Worm (Caenorhabditis elegans) whole organism, L3 larva: ENCODE results near the gene idpp-2.
A peak's percentile ranks its signal among the peaks of the same experiment; 100 is the strongest.

Experiments
- R02D3.7 ChIP-seq: fragments of 150-350 bp; optimal IDR thresholded peaks from 2 replicates; lab custom pipeline; 2014; ENCODE audit warnings: missing biosample characterization, missing genetic modification characterization
- ZK546.5 ChIP-seq: sonication (generic microtip); optimal IDR thresholded peaks from 2 replicates; lab custom pipeline; 2017; ENCODE audit warnings: missing biosample characterization, missing genetic modification characterization
- aly-2 ChIP-seq: fragments of 150-350 bp; optimal IDR thresholded peaks from 2 replicates; lab custom pipeline; 2014; ENCODE audit warnings: missing biosample characterization, missing genetic modification characterization
- ceh-16 ChIP-seq: sonication (generic microtip); optimal IDR thresholded peaks from 2 replicates; lab custom pipeline; 2017; ENCODE audit warnings: missing biosample characterization, missing genetic modification characterization
- ceh-28 ChIP-seq: fragments of 150-350 bp; optimal IDR thresholded peaks from 2 replicates; lab custom pipeline; 2014; ENCODE audit warnings: missing biosample characterization, missing genetic modification reagents, missing genetic modification characterization
- ceh-82 ChIP-seq: fragments of 150-350 bp; optimal IDR thresholded peaks from 2 replicates; lab custom pipeline; 2014; ENCODE audit warnings: missing biosample characterization, missing genetic modification characterization
- ceh-9 ChIP-seq: sonication (generic microtip); optimal IDR thresholded peaks from 2 replicates; lab custom pipeline; 2018; ENCODE audit warnings: missing biosample characterization, missing genetic modification characterization
- daf-12 ChIP-seq: fragments of 150-350 bp; optimal IDR thresholded peaks from 2 replicates; lab custom pipeline; 2014; ENCODE audit warnings: missing biosample characterization, missing genetic modification reagents, missing genetic modification characterization
- egl-27 ChIP-seq: sonication (generic microtip); optimal IDR thresholded peaks from 4 replicates; lab custom pipeline; 2017; ENCODE audit warnings: missing biosample characterization, missing genetic modification reagents, missing genetic modification characterization
- egl-5 ChIP-seq: fragments of 150-350 bp; optimal IDR thresholded peaks from 2 replicates; lab custom pipeline; 2017; ENCODE audit warnings: missing biosample characterization, missing genetic modification reagents, missing genetic modification characterization, inconsistent platforms
- elt-1 ChIP-seq: fragments of 150-350 bp; optimal IDR thresholded peaks from 2 replicates; lab custom pipeline; 2014; ENCODE audit warnings: missing biosample characterization, missing genetic modification characterization
- elt-2 ChIP-seq: sonication (generic microtip); optimal IDR thresholded peaks from 2 replicates; lab custom pipeline; 2016; ENCODE audit warnings: missing genetic modification reagents, mild to moderate bottlenecking, missing genetic modification characterization, missing compliant biosample characterization
- elt-3 ChIP-seq, 3 experiments: fragments of 150-350 bp in 1 of 3; sonication (generic microtip) in 2 of 3; optimal IDR thresholded peaks; 2 replicates in 2 of 3; 4 replicates in 1 of 3; lab custom pipeline; 2014 to 2017; ENCODE audit warnings: missing biosample characterization in 3 of 3, missing genetic modification characterization in 3 of 3
- eor-1 ChIP-seq, 2 experiments: fragments of 150-350 bp; optimal IDR thresholded peaks; 2 replicates each; lab custom pipeline; 2014 to 2018; ENCODE audit warnings: missing biosample characterization in 2 of 2, missing genetic modification characterization in 2 of 2
- fkh-2 ChIP-seq: fragments of 150-350 bp; optimal IDR thresholded peaks from 2 replicates; lab custom pipeline; 2014; ENCODE audit warnings: missing biosample characterization, missing genetic modification reagents, missing genetic modification characterization
- fos-1 ChIP-seq: fragments of 150-350 bp; optimal IDR thresholded peaks from 2 replicates; lab custom pipeline; 2014; ENCODE audit warnings: missing biosample characterization, missing genetic modification characterization
- jun-1 ChIP-seq: fragments of 150-350 bp; optimal IDR thresholded peaks from 2 replicates; lab custom pipeline; 2014; ENCODE audit warnings: missing biosample characterization, missing genetic modification reagents, missing genetic modification characterization
- lin-15B ChIP-seq: fragments of 150-350 bp; optimal IDR thresholded peaks from 2 replicates; lab custom pipeline; 2014; ENCODE audit warnings: missing biosample characterization, missing genetic modification characterization
- lsy-12 ChIP-seq: sonication (generic microtip); optimal IDR thresholded peaks from 2 replicates; lab custom pipeline; 2016; ENCODE audit warnings: mild to moderate bottlenecking, missing genetic modification characterization, missing compliant biosample characterization
- mml-1 ChIP-seq: fragments of 150-350 bp; sonication (generic microtip); optimal IDR thresholded peaks from 3 replicates; lab custom pipeline; 2014; ENCODE audit warnings: missing biosample characterization, missing genetic modification characterization
- nfya-1 ChIP-seq: sonication (generic microtip); optimal IDR thresholded peaks from 2 replicates; lab custom pipeline; 2017; ENCODE audit warnings: missing genetic modification characterization, mild to moderate bottlenecking, missing compliant biosample characterization, antibody characterized with exemption, moderate library complexity; ENCODE audit not compliant: insufficient read depth
- nhr-12 ChIP-seq: fragments of 150-350 bp; optimal IDR thresholded peaks from 2 replicates; lab custom pipeline; 2014; ENCODE audit warnings: missing biosample characterization, missing genetic modification characterization
- nhr-237 ChIP-seq: fragments of 150-350 bp; optimal IDR thresholded peaks from 2 replicates; lab custom pipeline; 2014; ENCODE audit warnings: missing biosample characterization, missing genetic modification characterization
- nhr-28 ChIP-seq: fragments of 150-350 bp; optimal IDR thresholded peaks from 2 replicates; lab custom pipeline; 2014; ENCODE audit warnings: missing biosample characterization, missing genetic modification characterization
- nhr-43 ChIP-seq: sonication (generic microtip); optimal IDR thresholded peaks from 2 replicates; lab custom pipeline; 2016; ENCODE audit warnings: mild to moderate bottlenecking, missing genetic modification characterization, missing compliant biosample characterization; ENCODE audit not compliant: poor library complexity, severe bottlenecking
- nhr-76 ChIP-seq: fragments of 150-350 bp; sonication (generic microtip); optimal IDR thresholded peaks from 5 replicates; lab custom pipeline; 2014; ENCODE audit warnings: missing biosample characterization, missing genetic modification characterization
- nhr-77 ChIP-seq: fragments of 150-350 bp; optimal IDR thresholded peaks from 2 replicates; lab custom pipeline; 2014; ENCODE audit warnings: missing biosample characterization, missing genetic modification characterization
- pha-4 ChIP-seq: fragments of 150-350 bp; optimal IDR thresholded peaks from 2 replicates; lab custom pipeline; 2014; ENCODE audit warnings: missing biosample characterization, missing genetic modification reagents, missing genetic modification characterization
- pqm-1 ChIP-seq: fragments of 150-350 bp; optimal IDR thresholded peaks from 2 replicates; lab custom pipeline; 2017; ENCODE audit warnings: missing biosample characterization, missing genetic modification characterization, inconsistent platforms
- skn-1 ChIP-seq: fragments of 150-350 bp; optimal IDR thresholded peaks from 2 replicates; lab custom pipeline; 2014; ENCODE audit warnings: missing biosample characterization, missing genetic modification characterization
- unc-39 ChIP-seq: sonication (generic microtip); optimal IDR thresholded peaks from 4 replicates; lab custom pipeline; 2017; ENCODE audit warnings: missing biosample characterization, missing genetic modification characterization
- unc-62 ChIP-seq: fragments of 150-350 bp; sonication (generic microtip); optimal IDR thresholded peaks from 4 replicates; lab custom pipeline; 2014; ENCODE audit warnings: missing biosample characterization, missing genetic modification reagents, missing genetic modification characterization
- zag-1 ChIP-seq: fragments of 150-350 bp; optimal IDR thresholded peaks from 2 replicates; lab custom pipeline; 2014; ENCODE audit warnings: missing biosample characterization, missing genetic modification characterization
- ztf-4 ChIP-seq: fragments of 150-350 bp; optimal IDR thresholded peaks from 2 replicates; lab custom pipeline; 2014; ENCODE audit warnings: missing biosample characterization, missing genetic modification characterization

The idpp-2 gene

ce11 chrV:27604-28003 lies 26.2 kb downstream of the idpp-2 start:
- no peak for TF ChIP-seq nhr-28
- TF ChIP-seq nhr-237 (tag; lab: Kevin White, UChicago): no peak
- TF ChIP-seq nfya-1 (tag; lab: Kevin White, UChicago): no peak
- TF ChIP-seq lin-15B (tag; lab: Kevin White, UChicago): no peak
- TF ChIP-seq unc-39 (tag; lab: Kevin White, UChicago): no peak
- TF ChIP-seq lsy-12 (tag; lab: Kevin White, UChicago): no peak
- TF ChIP-seq elt-3 (tag; optimal IDR thresholded peaks at IDR 0.05; lab: Kevin White, UChicago): no peak
- TF ChIP-seq, all 47 proteins: peak for 0

ce11 chrV:28270-28669 lies 26.8 kb downstream of the idpp-2 start:
- no peak for TF ChIP-seq nhr-28
- no peak for TF ChIP-seq fos-1 (tag; lab: Kevin White, UChicago)
- no peak for TF ChIP-seq nhr-237 (tag; lab: Kevin White, UChicago)

ce11 chrV:29823-30222 lies 28.4 kb downstream of the idpp-2 start:
- TF ChIP-seq pha-4: no peak
- no peak for TF ChIP-seq unc-62
- TF ChIP-seq ceh-9 (tag; lab: Kevin White, UChicago): no peak
- no peak for TF ChIP-seq fkh-2 (tag; lab: Kevin White, UChicago)
- no peak for TF ChIP-seq ztf-4
- no peak for TF ChIP-seq nhr-237 (tag; lab: Kevin White, UChicago)

- no peak for TF ChIP-seq mml-1
- TF ChIP-seq elt-1 (tag; lab: Kevin White, UChicago): no peak
- TF ChIP-seq ztf-4: no peak
- TF ChIP-seq egl-5 (tag; lab: Kevin White, UChicago): no peak
- TF ChIP-seq nhr-43: no peak
- TF ChIP-seq ceh-9 (tag; lab: Kevin White, UChicago): no peak
- TF ChIP-seq ceh-82 (tag; lab: Kevin White, UChicago): no peak
- TF ChIP-seq skn-1 (tag; lab: Kevin White, UChicago): no peak
- no peak for TF ChIP-seq nfya-1 (tag; lab: Kevin White, UChicago)
- no peak for TF ChIP-seq egl-27 (tag; lab: Kevin White, UChicago)
- no peak for TF ChIP-seq fos-1 (tag; lab: Kevin White, UChicago)
- TF ChIP-seq eor-1 (tag; optimal IDR thresholded peaks at IDR 0.05; lab: Kevin White, UChicago): no peak
- no peak for TF ChIP-seq nhr-12
- no peak for TF ChIP-seq nhr-76 (tag; lab: Kevin White, UChicago)
- no peak for TF ChIP-seq nhr-77 (tag; lab: Kevin White, UChicago)
Observed at ce11 chrV:37729-38128, 36.3 kb downstream of the idpp-2 start.

- no peak for TF ChIP-seq zag-1 (tag; lab: Kevin White, UChicago)
- TF ChIP-seq R02D3.7 (tag; lab: Kevin White, UChicago): no peak
- TF ChIP-seq ceh-16 (tag; lab: Kevin White, UChicago): no peak
- peak; percentile 88 for TF ChIP-seq ceh-28
- no peak for TF ChIP-seq mml-1
Observed at ce11 chrV:43070-43469, 41.6 kb downstream of the idpp-2 start.

ce11 chrV:44026-44425 lies 42.6 kb downstream of the idpp-2 start:
- TF ChIP-seq elt-2 (tag; lab: Kevin White, UChicago) (peak; percentile 76), fkh-2 (tag; lab: Kevin White, UChicago) (no peak), fos-1 (tag; lab: Kevin White, UChicago) (no peak), unc-39 (tag; lab: Kevin White, UChicago) (no peak), aly-2 (no peak), jun-1 (tag; lab: Kevin White, UChicago) (peak; percentile 16), nfya-1 (tag; lab: Kevin White, UChicago) (no peak), ZK546.5 (no peak), egl-27 (tag; lab: Kevin White, UChicago) (no peak), ztf-4 (no peak), ceh-16 (tag; lab: Kevin White, UChicago) (no peak), pqm-1 (tag; lab: Kevin White, UChicago) (peak; percentile 71), nhr-237 (tag; lab: Kevin White, UChicago) (no peak), daf-12 (tag; lab: Kevin White, UChicago) (no peak)
